Worm (Caenorhabditis elegans) whole organism, L4 larva: Measurements from ENCODE around the gene dlc-2.

ENCODE experiments used
- F10B5.3 ChIP-seq: sonication (generic microtip); optimal IDR thresholded peaks from 2 replicates; lab custom pipeline; 2016; ENCODE audit warnings: mild to moderate bottlenecking, missing genetic modification characterization, missing compliant biosample characterization
- F26F4.8 ChIP-seq: fragments of 200-800 bp; sonication (Bioruptor generic); conservative IDR thresholded peaks from 2 replicates; pipeline ENCODE4 v1.3.6; 2022; ENCODE audit warnings: missing genetic modification characterization, missing compliant biosample characterization
- F44E2.7 ChIP-seq: fragments of 200-800 bp; sonication (Bioruptor generic); IDR thresholded peaks from 2 replicates; pipeline ENCODE4 v2.1.2; 2022; ENCODE audit warnings: missing genetic modification characterization, missing compliant biosample characterization
- R02D3.7 ChIP-seq: fragments of 150-350 bp; sonication (generic microtip); optimal IDR thresholded peaks from 3 replicates; lab custom pipeline; 2014; ENCODE audit warnings: missing biosample characterization, missing genetic modification characterization
- Y75B8A.6 ChIP-seq: fragments of 200-800 bp; sonication (Bioruptor generic); IDR thresholded peaks from 2 replicates; pipeline ENCODE4 v1.3.6; 2022; ENCODE audit warnings: missing genetic modification reagents, missing genetic modification characterization, missing compliant biosample characterization
- ceh-20 ChIP-seq: fragments of 200-800 bp; sonication (Bioruptor generic); IDR thresholded peaks from 2 replicates; pipeline ENCODE4 v1.3.6; 2022; ENCODE audit warnings: missing genetic modification reagents, missing genetic modification characterization, missing compliant biosample characterization
- ceh-32 ChIP-seq: sonication (generic microtip); optimal IDR thresholded peaks from 2 replicates; lab custom pipeline; 2016; ENCODE audit warnings: mild to moderate bottlenecking, missing genetic modification characterization, missing compliant biosample characterization; ENCODE audit not compliant: poor library complexity
- ces-1 ChIP-seq: fragments of 150-350 bp; sonication (generic microtip); optimal IDR thresholded peaks from 4 replicates; lab custom pipeline; 2014; ENCODE audit warnings: missing biosample characterization, missing genetic modification reagents, missing genetic modification characterization
- daf-16 ChIP-seq, 3 experiments: sonication (generic microtip); optimal IDR thresholded peaks; 2 replicates each; lab custom pipeline; 2016 to 2017; ENCODE audit warnings: missing genetic modification characterization in 3 of 3, missing genetic modification reagents in 3 of 3, mild to moderate bottlenecking in 2 of 3, missing compliant biosample characterization in 2 of 3, missing biosample characterization in 1 of 3, moderate library complexity in 1 of 3
- daf-19 ChIP-seq: fragments of 200-800 bp; sonication (Bioruptor generic); conservative IDR thresholded peaks from 2 replicates; pipeline ENCODE4 v1.3.6; 2022; ENCODE audit warnings: missing genetic modification characterization, missing compliant biosample characterization
- daf-8 ChIP-seq: fragments of 200-800 bp; sonication (Bioruptor generic); IDR thresholded peaks from 2 replicates; pipeline ENCODE4 v1.3.6; 2022; ENCODE audit warnings: missing genetic modification characterization, missing compliant biosample characterization
- dmd-9 ChIP-seq: fragments of 200-800 bp; sonication (Bioruptor generic); IDR thresholded peaks from 2 replicates; pipeline ENCODE4 v1.3.6; 2022; ENCODE audit warnings: missing genetic modification reagents, missing genetic modification characterization, missing compliant biosample characterization
- dpl-1 ChIP-seq: fragments of 150-350 bp; optimal IDR thresholded peaks from 2 replicates; lab custom pipeline; 2014; ENCODE audit warnings: missing biosample characterization, missing genetic modification reagents, missing genetic modification characterization
- dve-1 ChIP-seq: sonication (generic microtip); optimal IDR thresholded peaks from 2 replicates; lab custom pipeline; 2017; ENCODE audit warnings: antibody characterized with exemption, mild to moderate bottlenecking, missing genetic modification characterization, missing compliant biosample characterization; ENCODE audit not compliant: insufficient read depth
- hif-1 ChIP-seq, 2 experiments: sonication (generic microtip); optimal IDR thresholded peaks; 2 replicates each; lab custom pipeline; 2016 to 2017; ENCODE audit warnings: missing compliant biosample characterization in 2 of 2, missing genetic modification characterization in 2 of 2, missing genetic modification reagents in 2 of 2, missing genotype in 2 of 2, mild to moderate bottlenecking in 1 of 2
- hlh-11 ChIP-seq: fragments of 200-800 bp; sonication (Bioruptor generic); optimal IDR thresholded peaks from 2 replicates; lab custom pipeline; 2018; ENCODE audit warnings: mild to moderate bottlenecking, missing genetic modification characterization, missing compliant biosample characterization
- hlh-30 ChIP-seq: sonication (generic microtip); optimal IDR thresholded peaks from 2 replicates; lab custom pipeline; 2017; ENCODE audit warnings: antibody characterized with exemption, mild to moderate bottlenecking, missing genetic modification characterization, missing compliant biosample characterization; ENCODE audit not compliant: insufficient read depth
- lin-39 ChIP-seq: fragments of 150-350 bp; optimal IDR thresholded peaks from 2 replicates; lab custom pipeline; 2014; ENCODE audit warnings: missing biosample characterization, missing genetic modification reagents, missing genetic modification characterization
- lsy-2 ChIP-seq, 2 experiments: fragments of 150-350 bp in 1 of 2; sonication (generic microtip) in 1 of 2; optimal IDR thresholded peaks; 2 replicates each; lab custom pipeline; 2014 to 2017; ENCODE audit warnings: missing biosample characterization in 2 of 2, missing genetic modification characterization in 2 of 2
- madf-5 ChIP-seq, 2 experiments: fragments of 200-800 bp; sonication (Bioruptor generic); IDR thresholded peaks; 2 replicates each; pipeline ENCODE4 v1.3.6; 2022; ENCODE audit warnings: missing compliant biosample characterization in 2 of 2, missing genetic modification characterization in 2 of 2
- mes-2 ChIP-seq: sonication (generic microtip); optimal IDR thresholded peaks from 2 replicates; lab custom pipeline; 2016; ENCODE audit warnings: missing genotype, mild to moderate bottlenecking, missing genetic modification characterization, missing compliant biosample characterization; ENCODE audit not compliant: poor library complexity, severe bottlenecking
- nhr-10 ChIP-seq: fragments of 150-350 bp; optimal IDR thresholded peaks from 2 replicates; lab custom pipeline; 2014; ENCODE audit warnings: missing biosample characterization, missing genetic modification characterization
- nhr-28 ChIP-seq: fragments of 150-350 bp; optimal IDR thresholded peaks from 2 replicates; lab custom pipeline; 2014; ENCODE audit warnings: missing biosample characterization, missing genetic modification characterization
- nhr-41 ChIP-seq: fragments of 200-800 bp; sonication (Bioruptor generic); IDR thresholded peaks from 2 replicates; pipeline ENCODE4 v1.3.6; 2022; ENCODE audit warnings: missing genetic modification reagents, missing genetic modification characterization, missing compliant biosample characterization
- nhr-42 ChIP-seq: fragments of 200-800 bp; sonication (Bioruptor generic); IDR thresholded peaks from 2 replicates; pipeline ENCODE4 v1.3.6; 2022; ENCODE audit warnings: missing genetic modification characterization, missing compliant biosample characterization
- nhr-77 ChIP-seq: fragments of 150-350 bp; optimal IDR thresholded peaks from 2 replicates; lab custom pipeline; 2014; ENCODE audit warnings: missing biosample characterization, missing genetic modification characterization
- pqm-1 ChIP-seq: sonication (generic microtip); optimal IDR thresholded peaks from 2 replicates; lab custom pipeline; 2017; ENCODE audit warnings: missing biosample characterization, missing genetic modification characterization
- rbr-2 ChIP-seq: sonication (generic microtip); optimal IDR thresholded peaks from 2 replicates; lab custom pipeline; 2016; ENCODE audit warnings: missing genotype, missing genetic modification characterization, missing compliant biosample characterization
- set-16 ChIP-seq: fragments of 200-800 bp; sonication (Bioruptor generic); IDR thresholded peaks from 2 replicates; pipeline ENCODE4 v1.3.6; 2022; ENCODE audit warnings: missing genetic modification reagents, missing genetic modification characterization, missing compliant biosample characterization
- skn-1 ChIP-seq: fragments of 150-350 bp; optimal IDR thresholded peaks from 2 replicates; lab custom pipeline; 2014; ENCODE audit warnings: missing biosample characterization, missing genetic modification characterization
- spr-1 ChIP-seq: sonication (generic microtip); optimal IDR thresholded peaks from 2 replicates; lab custom pipeline; 2016; ENCODE audit warnings: mild to moderate bottlenecking, missing genetic modification characterization, missing compliant biosample characterization
- spr-3 ChIP-seq: fragments of 200-800 bp; sonication (Bioruptor generic); optimal IDR thresholded peaks from 2 replicates; lab custom pipeline; 2018; ENCODE audit warnings: mild to moderate bottlenecking, missing genetic modification characterization, missing compliant biosample characterization
- unc-62 ChIP-seq, 3 experiments: fragments of 150-350 bp in 1 of 3; sonication (generic microtip); optimal IDR thresholded peaks in 2 of 3; peaks in 1 of 3; 1 replicate in 1 of 3; 2 replicates in 2 of 3; lab custom pipeline; 2014 to 2017; ENCODE audit warnings: missing biosample characterization in 3 of 3, missing genetic modification characterization in 3 of 3, missing genetic modification reagents in 3 of 3, missing genotype in 1 of 3
- zip-2 ChIP-seq: fragments of 150-350 bp; optimal IDR thresholded peaks from 2 replicates; lab custom pipeline; 2014; ENCODE audit warnings: missing biosample characterization, missing genetic modification characterization
- ztf-11 ChIP-seq: fragments of 150-350 bp; optimal IDR thresholded peaks from 2 replicates; lab custom pipeline; 2014; ENCODE audit warnings: missing biosample characterization, missing genetic modification characterization
- ztf-7 ChIP-seq: fragments of 150-350 bp; optimal IDR thresholded peaks from 2 replicates; lab custom pipeline; 2014; ENCODE audit warnings: missing biosample characterization, missing genetic modification characterization

The dlc-2 gene

DNA sequence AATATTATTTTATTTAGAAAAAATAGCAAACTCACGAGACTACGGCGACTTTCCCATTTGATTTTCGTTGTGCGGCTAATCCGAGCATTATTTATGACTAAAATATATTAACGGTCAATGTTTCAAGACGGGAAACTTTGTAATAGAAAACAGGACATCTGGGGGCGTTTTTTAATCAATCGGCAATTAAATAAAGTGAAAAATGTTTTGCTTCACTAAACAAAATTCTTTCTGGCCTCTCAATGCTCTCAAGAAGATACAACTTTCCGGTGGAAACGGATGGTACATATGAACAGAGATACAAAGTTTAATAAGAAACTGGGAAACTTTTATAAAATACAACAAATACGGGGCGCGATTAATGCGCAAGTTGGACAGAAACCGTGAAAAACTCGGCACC lies 39.5 kb upstream of the dlc-2 start, which contains the start of gene B0001.2:
Gene B0001.2, minus strand, starts transcription at position 101 of the 400 bp plus-strand sequence.
- TF ChIP-seq nhr-10 (tag; lab: Kevin White, UChicago) (no peak), F10B5.3 (no peak), hif-1 (tag; optimal IDR thresholded peaks at IDR 0.05; lab: Kevin White, UChicago) (no peak), lin-39 (tag; lab: Kevin White, UChicago) (no peak), dmd-9 (GFP tag; lab: Robert Waterston, UW) (no peak), ztf-11 (tag; lab: Kevin White, UChicago) (no peak), spr-1 (tag; lab: Kevin White, UChicago) (no peak), unc-62 (GFP tag; optimal IDR thresholded peaks at IDR 0.05 in 1 of 2; lab: Kevin White, UChicago) (no peak), unc-62 (tag; optimal IDR thresholded peaks at IDR 0.05; lab: Kevin White, UChicago) (no peak), ztf-7 (tag; lab: Kevin White, UChicago) (no peak), skn-1 (tag; lab: Kevin White, UChicago) (no peak), ceh-32 (tag; lab: Kevin White, UChicago) (no peak), set-16 (no peak), dpl-1 (no peak), nhr-42 (GFP tag; lab: Robert Waterston, UW) (no peak), F44E2.7 (GFP tag; lab: Robert Waterston, UW) (no peak), daf-16 (GFP tag; optimal IDR thresholded peaks at IDR 0.05; lab: Kevin White, UChicago) (no peak), daf-16 (tag; optimal IDR thresholded peaks at IDR 0.05; lab: Kevin White, UChicago) (no peak), pqm-1 (tag; lab: Kevin White, UChicago) (no peak)

DNA sequence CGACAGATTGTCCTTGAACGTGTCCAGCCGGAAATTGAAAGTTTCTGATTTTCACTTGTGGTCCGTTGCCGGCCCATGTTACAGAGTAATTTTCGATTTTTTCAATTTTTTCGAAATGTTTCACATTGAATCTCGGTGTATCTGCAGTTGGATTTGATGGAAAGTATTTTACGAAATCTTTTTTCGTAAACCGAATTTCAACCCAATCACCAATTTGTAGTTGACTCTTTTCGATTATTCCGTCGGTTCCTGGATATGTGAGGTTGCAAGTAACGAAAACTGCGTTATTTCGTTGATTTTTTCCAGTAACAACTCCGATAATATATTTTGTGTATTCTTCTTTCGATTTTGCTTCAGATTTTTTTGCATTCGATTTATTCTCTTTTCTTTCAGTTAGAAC lies 38.2 kb upstream of the dlc-2 start:
- TF ChIP-seq ceh-20 (GFP tag; lab: Robert Waterston, UW) (no peak), spr-3 (GFP tag; lab: Kevin White, UChicago) (no peak), hlh-30 (tag; lab: Kevin White, UChicago) (no peak), hif-1 (tag; optimal IDR thresholded peaks at IDR 0.05; lab: Kevin White, UChicago) (no peak), unc-62 (GFP tag; optimal IDR thresholded peaks at IDR 0.05 in 1 of 2; lab: Kevin White, UChicago) (peak in 1 of 2 experiments; percentile 92), unc-62 (tag; optimal IDR thresholded peaks at IDR 0.05; lab: Kevin White, UChicago) (no peak)

DNA sequence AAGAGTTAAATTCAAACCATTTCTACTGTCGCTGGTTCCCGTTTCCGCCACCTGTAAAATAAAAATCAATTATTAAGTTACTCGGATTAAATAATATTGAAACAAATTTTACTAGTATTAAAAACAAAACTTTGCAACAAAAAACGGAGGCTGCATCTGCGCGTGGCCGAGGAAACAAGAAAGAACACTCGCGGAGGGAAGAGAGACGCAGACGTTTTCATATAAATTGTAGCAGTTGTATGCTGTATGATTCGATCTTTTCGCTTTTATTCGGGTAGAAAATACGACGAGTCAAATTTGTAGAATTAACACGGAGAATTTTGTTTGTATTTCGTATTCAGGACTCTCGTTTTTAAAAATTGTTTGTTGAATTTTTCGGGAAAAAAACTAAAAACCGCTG lies 34.3 kb upstream of the dlc-2 start, which contains the start of gene B0001.3:
Gene B0001.3, minus strand, starts transcription at position 55 of the 400 bp plus-strand sequence.
- TF ChIP-seq mes-2 (tag; lab: Kevin White, UChicago) (peak; percentile 53), F26F4.8 (GFP tag; lab: Robert Waterston, UW) (no peak), nhr-77 (no peak), ceh-20 (GFP tag; lab: Robert Waterston, UW) (no peak), set-16 (no peak), R02D3.7 (tag; lab: Kevin White, UChicago) (no peak), daf-19 (GFP tag; lab: Robert Waterston, UW) (no peak), dve-1 (tag; lab: Kevin White, UChicago) (no peak), nhr-41 (no peak), daf-8 (GFP tag; lab: Robert Waterston, UW) (no peak), ces-1 (GFP tag; lab: Kevin White, UChicago) (no peak), hlh-11 (no peak), rbr-2 (tag; lab: Kevin White, UChicago) (no peak), madf-5 (GFP tag; IDR thresholded peaks at IDR 0.05; lab: Robert Waterston, UW) (no peak), nhr-28 (peak; percentile 51), lsy-2 (tag; optimal IDR thresholded peaks at IDR 0.05; lab: Kevin White, UChicago) (peak in 1 of 2 experiments; percentile 37), nhr-42 (GFP tag; lab: Robert Waterston, UW) (no peak), zip-2 (no peak), spr-3 (GFP tag; lab: Kevin White, UChicago) (no peak), hlh-30 (tag; lab: Kevin White, UChicago) (peak; percentile 24), Y75B8A.6 (GFP tag; lab: Robert Waterston, UW) (no peak)
